Fruit fly (Drosophila melanogaster): ENCODE measurements around the gene CG14073.

CG14073 gene

dm6 chr3L:18813963-18814647 is 6.4 kb downstream of the CG14073 start (continued):
- peak; percentile 64 for TF ChIP-seq Met (GFP tag; optimal IDR thresholded peaks at IDR 0.05)
- TF ChIP-seq dsx (GFP tag; optimal IDR thresholded peaks at IDR 0.05; ENCODE audit: poor library complexity, severe bottlenecking) = peak; percentile 88
- peak; percentile 55 for TF ChIP-seq Sox102F (GFP tag; optimal IDR thresholded peaks at IDR 0.05)
- peak; percentile 87 for TF ChIP-seq CG6276 (GFP tag; optimal IDR thresholded peaks at IDR 0.05)
- peak; percentile 75 for TF ChIP-seq CG15336 (GFP tag; IDR thresholded peaks at IDR 0.05)
- peak; percentile 60 for TF ChIP-seq achi (GFP tag; optimal IDR thresholded peaks at IDR 0.05)
- peak; percentile 82; the same call in 2 of the 3 replicates for TF ChIP-seq eg (GFP tag; IDR thresholded peaks at IDR 0.05)
- TF ChIP-seq Hr4 (GFP tag; optimal IDR thresholded peaks at IDR 0.05) = no peak
- peak; percentile 69 for TF ChIP-seq Blimp-1 (GFP tag; optimal IDR thresholded peaks at IDR 0.05)

dm6 chr3L:18812141-18812736 is 8.2 kb downstream of the CG14073 start:
- peak; percentile 4 for TF ChIP-seq CG6854 (GFP tag; optimal IDR thresholded peaks at IDR 0.05)
- no peak for TF ChIP-seq CG8319 (GFP tag; optimal IDR thresholded peaks at IDR 0.05)
- no peak for TF ChIP-seq Hr38 (GFP tag; optimal IDR thresholded peaks at IDR 0.05)
- no peak for TF ChIP-seq ss (GFP tag; optimal IDR thresholded peaks at IDR 0.05)
- TF ChIP-seq vri (GFP tag; optimal IDR thresholded peaks at IDR 0.05) = peak; percentile 96
- TF ChIP-seq Blimp-1 (GFP tag; optimal IDR thresholded peaks at IDR 0.05) = peak; percentile 46
- peak; percentile 4 for TF ChIP-seq CG6276 (GFP tag; optimal IDR thresholded peaks at IDR 0.05)
- no peak for TF ChIP-seq CG3032 (tag; optimal IDR thresholded peaks at IDR 0.05)
- 0 out of 2 replicates have a peak, but pooled peaks have one; percentile 9 for TF ChIP-seq CG15336 (GFP tag; IDR thresholded peaks at IDR 0.05)
- TF ChIP-seq CG11762 (GFP tag; optimal IDR thresholded peaks at IDR 0.05; ENCODE audit: insufficient read depth) = no peak
- TF ChIP-seq esn (GFP tag; optimal IDR thresholded peaks at IDR 0.05) = no peak
- TF ChIP-seq lz (GFP tag; optimal IDR thresholded peaks at IDR 0.05) = no peak
- TF ChIP-seq Eip93F (GFP tag; optimal IDR thresholded peaks at IDR 0.05) = peak; percentile 53
- TF ChIP-seq Sox14 (GFP tag; optimal IDR thresholded peaks at IDR 0.05) = peak; percentile 50
- TF ChIP-seq CG10669 (GFP tag; optimal IDR thresholded peaks at IDR 0.05) = no peak

dm6 chr3L:18810469-18810868 is 10.0 kb downstream of the CG14073 start:
- TF ChIP-seq fkh (GFP tag; optimal IDR thresholded peaks at IDR 0.05) (peak; percentile 16), CG10669 (GFP tag; optimal IDR thresholded peaks at IDR 0.05) (no peak), CG9139 (GFP tag; optimal IDR thresholded peaks at IDR 0.05) (no peak)

dm6 chr3L:18809067-18809466 is 11.4 kb downstream of the CG14073 start:
- TF ChIP-seq CG15336 (GFP tag; IDR thresholded peaks at IDR 0.05) = no peak
- TF ChIP-seq CG11902 (GFP tag; optimal IDR thresholded peaks at IDR 0.05) = no peak
- TF ChIP-seq Hr39 (GFP tag; optimal IDR thresholded peaks at IDR 0.05) = no peak
- no peak for TF ChIP-seq CG6163 (GFP tag; IDR thresholded peaks at IDR 0.05)
- TF ChIP-seq Ets96B (tag; optimal IDR thresholded peaks at IDR 0.05) = no peak
- no peak for TF ChIP-seq net (GFP tag; optimal IDR thresholded peaks at IDR 0.05)
- TF ChIP-seq CG7368 (GFP tag; optimal IDR thresholded peaks at IDR 0.05) = no peak
- no peak for TF ChIP-seq CG8632 (GFP tag; optimal IDR thresholded peaks at IDR 0.05)
- no peak for TF ChIP-seq achi (GFP tag; optimal IDR thresholded peaks at IDR 0.05)
- TF ChIP-seq eg (GFP tag; IDR thresholded peaks at IDR 0.05) = no peak
- no peak for TF ChIP-seq CG1621 (tag; optimal IDR thresholded peaks at IDR 0.05)
- TF ChIP-seq fd85E (GFP tag; optimal IDR thresholded peaks at IDR 0.05) = no peak
- TF ChIP-seq CG11762 (GFP tag; optimal IDR thresholded peaks at IDR 0.05; ENCODE audit: insufficient read depth) = no peak
- TF ChIP-seq Gug (GFP tag; IDR thresholded peaks at IDR 0.05) = no peak
- no peak for TF ChIP-seq Blimp-1 (GFP tag; optimal IDR thresholded peaks at IDR 0.05)
- TF ChIP-seq CG6276 (GFP tag; optimal IDR thresholded peaks at IDR 0.05) = no peak
- no peak for TF ChIP-seq CG16779 (tag; optimal IDR thresholded peaks at IDR 0.05)
- TF ChIP-seq Hr4 (GFP tag; optimal IDR thresholded peaks at IDR 0.05) = no peak
- no peak for TF ChIP-seq spab (GFP tag; optimal IDR thresholded peaks at IDR 0.05)
